Worm (Caenorhabditis elegans) whole organism, late embryonic: ENCODE results near the gene clec-231.

Source experiments
- C08G9.2 ChIP-seq: sonication (generic microtip); optimal IDR thresholded peaks from 2 replicates; lab custom pipeline; 2016; ENCODE audit warnings: mild to moderate bottlenecking, missing genetic modification characterization, moderate library complexity, missing compliant biosample characterization
- K09A11.1 ChIP-seq: sonication (generic microtip); optimal IDR thresholded peaks from 2 replicates; lab custom pipeline; 2017; ENCODE audit warnings: antibody characterized with exemption, mild to moderate bottlenecking, missing genetic modification characterization, missing compliant biosample characterization; ENCODE audit not compliant: insufficient read depth
- ceh-30 ChIP-seq: fragments of 150-350 bp; optimal IDR thresholded peaks from 2 replicates; lab custom pipeline; 2014; ENCODE audit warnings: missing biosample characterization, missing genetic modification characterization
- ets-4 ChIP-seq: sonication (generic microtip); optimal IDR thresholded peaks from 2 replicates; lab custom pipeline; 2016; ENCODE audit warnings: missing genetic modification characterization, missing compliant biosample characterization
- fkh-6 ChIP-seq: sonication (generic microtip); optimal IDR thresholded peaks from 2 replicates; lab custom pipeline; 2016; ENCODE audit warnings: missing genetic modification characterization, missing compliant biosample characterization
- hlh-13 ChIP-seq: fragments of 200-800 bp; sonication (Bioruptor generic); optimal IDR thresholded peaks from 2 replicates; lab custom pipeline; 2018; ENCODE audit warnings: mild to moderate bottlenecking, missing genetic modification characterization, missing compliant biosample characterization
- mec-3 ChIP-seq: sonication (generic microtip); optimal IDR thresholded peaks from 2 replicates; lab custom pipeline; 2016; ENCODE audit warnings: borderline replicate concordance, missing genetic modification characterization, missing compliant biosample characterization
- odd-2 ChIP-seq: sonication (generic microtip); optimal IDR thresholded peaks from 2 replicates; lab custom pipeline; 2017; ENCODE audit warnings: antibody characterized with exemption, mild to moderate bottlenecking, missing genetic modification characterization, missing compliant biosample characterization

clec-231 gene

ce11 chrV:15303625-15304024 is 46.9 kb downstream of the clec-231 start, which contains the start of gene srx-48:
Gene srx-48 (minus strand): TSS chrV:15303725.
- TF ChIP-seq K09A11.1 (tag; lab: Kevin White, UChicago), result no peak
- TF ChIP-seq hlh-13, result no peak
- TF ChIP-seq ets-4 (tag; lab: Kevin White, UChicago), result no peak
- no peak for TF ChIP-seq C08G9.2 (tag; lab: Kevin White, UChicago)
- TF ChIP-seq mec-3 (tag; lab: Kevin White, UChicago), result no peak
- TF ChIP-seq fkh-6 (tag; lab: Kevin White, UChicago), result no peak
- TF ChIP-seq odd-2 (tag; lab: Kevin White, UChicago), result no peak
- TF ChIP-seq ceh-30 (tag; lab: Kevin White, UChicago), result no peak
